Fruit fly (Drosophila melanogaster) whole organism, embryonic: ENCODE data around the gene Mur2B.

Experiments used
- CG10979 ChIP-seq: fragments of 200-800 bp; sonication (Bioruptor generic); optimal IDR thresholded peaks from 2 replicates; lab custom pipeline; 2018; ENCODE audit warnings: missing biosample characterization, mild to moderate bottlenecking, missing genetic modification characterization, moderate library complexity
- CG12071 ChIP-seq: fragments of 200-800 bp; sonication (Bioruptor generic); optimal IDR thresholded peaks from 3 replicates; lab custom pipeline; 2018; ENCODE audit warnings: missing biosample characterization, mild to moderate bottlenecking, missing genetic modification characterization
- CG15011 ChIP-seq: fragments of 200-800 bp; sonication (Bioruptor generic); optimal IDR thresholded peaks from 3 replicates; lab custom pipeline; 2018; ENCODE audit warnings: missing biosample characterization, mild to moderate bottlenecking, missing genetic modification characterization
- CG15269 ChIP-seq: fragments of 200-800 bp; sonication (Bioruptor generic); optimal IDR thresholded peaks from 2 replicates; lab custom pipeline; 2018; ENCODE audit warnings: missing biosample characterization, mild to moderate bottlenecking, missing genetic modification characterization, moderate library complexity
- CG16779 ChIP-seq: fragments of 200-800 bp; sonication (Bioruptor generic); IDR thresholded peaks from 2 replicates; pipeline ENCODE4 v1.3.6; 2022; ENCODE audit warnings: missing biosample characterization, missing genetic modification characterization
- CG18011 ChIP-seq: fragments of 200-800 bp; sonication (Bioruptor generic); optimal IDR thresholded peaks from 2 replicates; lab custom pipeline; 2017; ENCODE audit warnings: missing biosample characterization, missing genetic modification characterization, mild to moderate bottlenecking, moderate library complexity, missing genotype
- CG18262 ChIP-seq: fragments of 200-800 bp; optimal IDR thresholded peaks from 3 replicates; lab custom pipeline; 2019; ENCODE audit warnings: missing biosample characterization, mild to moderate bottlenecking, missing genetic modification characterization, moderate library complexity
- CG18599 ChIP-seq: fragments of 200-800 bp; sonication (Bioruptor generic); optimal IDR thresholded peaks from 3 replicates; lab custom pipeline; 2017; ENCODE audit warnings: missing biosample characterization, missing genetic modification characterization, mild to moderate bottlenecking, moderate library complexity, missing genetic modification reagents
- CG2202 ChIP-seq: fragments of 200-800 bp; sonication (Bioruptor generic); optimal IDR thresholded peaks from 2 replicates; lab custom pipeline; 2018; ENCODE audit warnings: missing biosample characterization, mild to moderate bottlenecking, missing genetic modification characterization
- CG2678 ChIP-seq: fragments of 200-800 bp; sonication (Bioruptor generic); optimal IDR thresholded peaks from 3 replicates; lab custom pipeline; 2019; ENCODE audit warnings: missing biosample characterization, mild to moderate bottlenecking, missing genetic modification characterization, moderate library complexity
- CG34422 ChIP-seq: fragments of 200-800 bp; sonication (Bioruptor generic); IDR thresholded peaks from 3 replicates; pipeline ENCODE4 v1.3.6; 2022; ENCODE audit warnings: missing biosample characterization, missing genetic modification characterization
- CG3995 ChIP-seq: fragments of 200-800 bp; sonication (Bioruptor generic); optimal IDR thresholded peaks from 3 replicates; lab custom pipeline; 2016; ENCODE audit warnings: missing biosample characterization, missing genetic modification characterization
- CG43689 ChIP-seq: fragments of 200-800 bp; sonication (Bioruptor generic); IDR thresholded peaks from 2 replicates; pipeline ENCODE4 v1.3.6; 2022; ENCODE audit warnings: missing biosample characterization, missing genetic modification characterization
- CG6683 ChIP-seq: fragments of 200-800 bp; sonication (Bioruptor generic); optimal IDR thresholded peaks from 2 replicates; lab custom pipeline; 2017; ENCODE audit warnings: missing biosample characterization, mild to moderate bottlenecking, missing genetic modification characterization, missing genetic modification reagents
- CG6854 ChIP-seq: fragments of 200-800 bp; sonication (Bioruptor generic); optimal IDR thresholded peaks from 3 replicates; lab custom pipeline; 2017; ENCODE audit warnings: missing biosample characterization, mild to moderate bottlenecking, missing genetic modification characterization
- CG7271 ChIP-seq: fragments of 200-800 bp; sonication (Bioruptor generic); optimal IDR thresholded peaks from 2 replicates; lab custom pipeline; 2018; ENCODE audit warnings: missing biosample characterization, mild to moderate bottlenecking, missing genetic modification characterization, moderate library complexity
- CG8290 ChIP-seq, 3 experiments: fragments of 200-800 bp; sonication (Bioruptor generic); optimal IDR thresholded peaks; 2 replicates each; lab custom pipeline; 2016 to 2019; ENCODE audit warnings: missing biosample characterization in 3 of 3, missing genetic modification characterization in 3 of 3, mild to moderate bottlenecking in 2 of 3, moderate library complexity in 1 of 3
- CG9609 ChIP-seq: fragments of 200-800 bp; sonication (Bioruptor generic); optimal IDR thresholded peaks from 3 replicates; lab custom pipeline; 2016; ENCODE audit warnings: missing biosample characterization, missing genetic modification characterization
- Dll ChIP-seq: fragments of 200-800 bp; sonication (Bioruptor generic); IDR thresholded peaks from 4 replicates; pipeline ENCODE4 v1.3.6; 2022; ENCODE audit warnings: missing biosample characterization, missing genetic modification characterization; ENCODE audit not compliant: partially characterized antibody
- Fer3 ChIP-seq: fragments of 200-800 bp; sonication (Bioruptor generic); optimal IDR thresholded peaks from 2 replicates; lab custom pipeline; 2018; ENCODE audit warnings: missing biosample characterization, mild to moderate bottlenecking, missing genetic modification characterization, moderate library complexity
- Hey ChIP-seq: fragments of 200-800 bp; sonication (Bioruptor generic); optimal IDR thresholded peaks from 3 replicates; lab custom pipeline; 2018; ENCODE audit warnings: missing biosample characterization, mild to moderate bottlenecking, missing genetic modification characterization
- Hmr ChIP-seq: fragments of 200-800 bp; sonication (Bioruptor generic); optimal IDR thresholded peaks from 3 replicates; lab custom pipeline; 2017; ENCODE audit warnings: mild to moderate bottlenecking, missing biosample characterization, missing genetic modification reagents, missing genetic modification characterization
- Hr39 ChIP-seq: fragments of >200 bp; optimal IDR thresholded peaks from 2 replicates; lab custom pipeline; 2017
- Mes4 ChIP-seq: fragments of 200-800 bp; sonication (Bioruptor generic); optimal IDR thresholded peaks from 2 replicates; lab custom pipeline; 2016; ENCODE audit warnings: missing biosample characterization, missing genetic modification characterization
- Rfx ChIP-seq: fragments of 200-800 bp; sonication (Bioruptor generic); IDR thresholded peaks from 2 replicates; pipeline ENCODE4 v1.3.6; 2022; ENCODE audit warnings: missing biosample characterization, missing genetic modification characterization
- Trl ChIP-seq, 3 experiments: fragments of >200 bp in 2 of 3; fragments of 200-800 bp in 1 of 3; sonication (Bioruptor generic) in 1 of 3; optimal IDR thresholded peaks; 2 replicates in 1 of 3; 3 replicates in 2 of 3; lab custom pipeline; 2016 to 2017; ENCODE audit warnings: missing biosample characterization in 1 of 3, missing genetic modification characterization in 1 of 3
- cwo ChIP-seq: fragments of 200-800 bp; sonication (Bioruptor generic); optimal IDR thresholded peaks from 3 replicates; lab custom pipeline; 2017; ENCODE audit warnings: missing biosample characterization, missing genetic modification characterization, mild to moderate bottlenecking, moderate library complexity, missing genetic modification reagents
- da ChIP-seq: fragments of 200-800 bp; sonication (Bioruptor generic); optimal IDR thresholded peaks from 2 replicates; lab custom pipeline; 2016; ENCODE audit warnings: missing biosample characterization, missing genetic modification characterization
- dan ChIP-seq: fragments of 200-800 bp; sonication (Bioruptor generic); IDR thresholded peaks from 2 replicates; pipeline ENCODE4 v1.3.6; 2022; ENCODE audit warnings: missing biosample characterization, missing genetic modification characterization
- dmrt99B ChIP-seq: fragments of 200-800 bp; sonication (Bioruptor generic); optimal IDR thresholded peaks from 2 replicates; lab custom pipeline; 2018; ENCODE audit warnings: missing biosample characterization, mild to moderate bottlenecking, missing genetic modification characterization, moderate library complexity
- grn ChIP-seq: fragments of 200-800 bp; sonication (Bioruptor generic); optimal IDR thresholded peaks from 3 replicates; lab custom pipeline; 2017; ENCODE audit warnings: missing biosample characterization, missing genetic modification characterization
- hbn ChIP-seq: fragments of 200-800 bp; sonication (Bioruptor generic); IDR thresholded peaks from 2 replicates; pipeline ENCODE4 v1.3.6; 2022; ENCODE audit warnings: missing biosample characterization, missing genetic modification characterization; ENCODE audit not compliant: partially characterized antibody
- her ChIP-seq: fragments of 200-800 bp; sonication (Bioruptor generic); optimal IDR thresholded peaks from 2 replicates; lab custom pipeline; 2016; ENCODE audit warnings: missing biosample characterization, missing genetic modification characterization
- jing ChIP-seq: fragments of 200-800 bp; sonication (Bioruptor generic); optimal IDR thresholded peaks from 2 replicates; lab custom pipeline; 2018; ENCODE audit warnings: missing biosample characterization, mild to moderate bottlenecking, missing genetic modification characterization
- jumu ChIP-seq: fragments of 200-800 bp; sonication (Bioruptor generic); optimal IDR thresholded peaks from 3 replicates; lab custom pipeline; 2016; ENCODE audit warnings: missing biosample characterization, missing genetic modification characterization
- kay ChIP-seq: fragments of 200-800 bp; sonication (Bioruptor generic); optimal IDR thresholded peaks from 2 replicates; lab custom pipeline; 2016; ENCODE audit warnings: missing biosample characterization, missing genetic modification characterization
- lov ChIP-seq, 2 experiments: fragments of 200-800 bp in 1 of 2; fragments of >200 bp in 1 of 2; sonication (Bioruptor generic) in 1 of 2; IDR thresholded peaks in 1 of 2; optimal IDR thresholded peaks in 1 of 2; 2 replicates in 1 of 2; 3 replicates in 1 of 2; pipeline versions ENCODE4 v1.3.6 to Lab custom; 2017 to 2022; ENCODE audit warnings: missing biosample characterization in 1 of 2, missing genetic modification characterization in 1 of 2
- phol ChIP-seq: fragments of 200-800 bp; sonication (Bioruptor generic); optimal IDR thresholded peaks from 3 replicates; lab custom pipeline; 2018; ENCODE audit warnings: missing biosample characterization, mild to moderate bottlenecking, missing genetic modification characterization, moderate library complexity
- pzg ChIP-seq: fragments of 200-800 bp; sonication (Bioruptor generic); optimal IDR thresholded peaks from 3 replicates; lab custom pipeline; 2018; ENCODE audit warnings: missing biosample characterization, mild to moderate bottlenecking, missing genetic modification characterization, moderate library complexity
- row ChIP-seq: fragments of 200-800 bp; sonication (Bioruptor generic); IDR thresholded peaks from 3 replicates; pipeline ENCODE4 v1.3.6; 2022; ENCODE audit warnings: missing biosample characterization, missing genetic modification characterization
- sens-2 ChIP-seq: fragments of 200-800 bp; sonication (Bioruptor generic); IDR thresholded peaks from 2 replicates; pipeline ENCODE4 v1.3.6; 2022; ENCODE audit warnings: missing biosample characterization, missing genetic modification characterization
- slbo ChIP-seq: fragments of 200-800 bp; sonication (Bioruptor generic); IDR thresholded peaks from 2 replicates; pipeline ENCODE4 v1.3.6; 2022; ENCODE audit warnings: missing biosample characterization, missing genetic modification characterization
- sr ChIP-seq: fragments of 200-800 bp; sonication (Bioruptor generic); IDR thresholded peaks from 3 replicates; pipeline ENCODE4 v1.3.6; 2022; ENCODE audit warnings: missing biosample characterization, missing genetic modification characterization
- sug ChIP-seq: fragments of 200-800 bp; optimal IDR thresholded peaks from 2 replicates; lab custom pipeline; 2019; ENCODE audit warnings: missing biosample characterization, mild to moderate bottlenecking, missing genetic modification characterization, moderate library complexity
- tna ChIP-seq: fragments of 200-800 bp; sonication (Bioruptor generic); IDR thresholded peaks from 2 replicates; pipeline ENCODE4 v1.3.6; 2022; ENCODE audit warnings: missing biosample characterization, missing genetic modification characterization; ENCODE audit not compliant: partially characterized antibody
- usp ChIP-seq: fragments of >200 bp; optimal IDR thresholded peaks from 2 replicates; lab custom pipeline; 2017; ENCODE audit warnings: missing biosample characterization, missing genetic modification characterization
- wek ChIP-seq: fragments of 200-800 bp; sonication (Bioruptor generic); optimal IDR thresholded peaks from 3 replicates; lab custom pipeline; 2018; ENCODE audit warnings: missing biosample characterization, mild to moderate bottlenecking, missing genetic modification characterization, moderate library complexity

Mur2B gene

dm6 chrX:1478276-1479122, 190.1 kb downstream of the Mur2B start, which contains the start of gene rush (continued):
- no peak for TF ChIP-seq CG6854 (GFP tag; lab: Kevin White, UChicago)
- no peak for TF ChIP-seq CG15011 (GFP tag; lab: Kevin White, UChicago)
- no peak for TF ChIP-seq sr
- no peak for TF ChIP-seq CG8290 (GFP tag; optimal IDR thresholded peaks at IDR 0.05; lab: Kevin White, UChicago)
- peak in 1 of 2 experiments; percentile 72 for TF ChIP-seq CG8290 (tag; optimal IDR thresholded peaks at IDR 0.05; lab: Kevin White, UChicago)
- no peak for TF ChIP-seq CG7271 (tag; lab: Kevin White, UChicago)
- peak; percentile 38 for TF ChIP-seq phol (tag; lab: Kevin White, UChicago)
- TF ChIP-seq Hmr (GFP tag; lab: Kevin White, UChicago), result peak; percentile 56
- no peak for TF ChIP-seq CG10979 (tag; lab: Kevin White, UChicago)
- no peak for TF ChIP-seq da (GFP tag; lab: Kevin White, UChicago)
- TF ChIP-seq Hey (tag; lab: Kevin White, UChicago), result no peak
- TF ChIP-seq CG43689 (GFP tag; lab: Robert Waterston, UW), result no peak
- no peak for TF ChIP-seq CG18011
- TF ChIP-seq CG3995 (GFP tag; lab: Kevin White, UChicago), result peak; percentile 19
- TF ChIP-seq hbn, result no peak
- no peak for TF ChIP-seq CG34422 (GFP tag; lab: Robert Waterston, UW)
- no peak for TF ChIP-seq cwo
- TF ChIP-seq dan (GFP tag; lab: Robert Waterston, UW), result no peak
- TF ChIP-seq sug, result peak; percentile 38
- no peak for TF ChIP-seq lov (optimal IDR thresholded peaks at IDR 0.05; lab: Kevin White, UChicago)
- no peak for TF ChIP-seq lov (GFP tag; IDR thresholded peaks at IDR 0.05; lab: Robert Waterston, UW)
- no peak for TF ChIP-seq CG12071 (GFP tag; lab: Kevin White, UChicago)
- TF ChIP-seq Mes4 (GFP tag; lab: Kevin White, UChicago), result no peak
- no peak for TF ChIP-seq wek (GFP tag; lab: Kevin White, UChicago)
- TF ChIP-seq CG2202 (tag; lab: Kevin White, UChicago), result no peak
- no peak for TF ChIP-seq tna
- no peak for TF ChIP-seq CG6683 (GFP tag; lab: Kevin White, UChicago)
- no peak for TF ChIP-seq CG18262
- peak; percentile 27 for TF ChIP-seq CG15269 (tag; lab: Kevin White, UChicago)
- TF ChIP-seq Dll (GFP tag; lab: Robert Waterston, UW), result 0 out of 4 replicates have a peak, but pooled peaks have one; percentile 35
- TF ChIP-seq Fer3 (tag; lab: Kevin White, UChicago), result peak; percentile 7
- TF ChIP-seq CG9609 (GFP tag; lab: Kevin White, UChicago), result no peak
- TF ChIP-seq row (GFP tag; lab: Robert Waterston, UW), result peak; percentile 63
- TF ChIP-seq grn (GFP tag; lab: Kevin White, UChicago), result no peak
- no peak for TF ChIP-seq Hr39
- no peak for TF ChIP-seq CG16779 (GFP tag; lab: Robert Waterston, UW)
- peak; percentile 83 for TF ChIP-seq kay (GFP tag; lab: Kevin White, UChicago)
- peak; percentile 82 for TF ChIP-seq pzg (GFP tag; lab: Kevin White, UChicago)
- peak; percentile 15 for TF ChIP-seq jumu (GFP tag; lab: Kevin White, UChicago)
- TF ChIP-seq slbo, result peak; percentile 74
- no peak for TF ChIP-seq jing (GFP tag; lab: Kevin White, UChicago)
- peak; percentile 41 for TF ChIP-seq CG18599 (GFP tag; lab: Kevin White, UChicago)
- TF ChIP-seq her, result peak; percentile 46
- no peak for TF ChIP-seq Trl (optimal IDR thresholded peaks at IDR 0.05; lab: Kevin White, UChicago)
- no peak for TF ChIP-seq Trl (GFP tag; optimal IDR thresholded peaks at IDR 0.05; lab: Kevin White, UChicago)
- no peak for TF ChIP-seq dmrt99B (tag; lab: Kevin White, UChicago)
- peak; percentile 13 for TF ChIP-seq CG2678 (tag; lab: Kevin White, UChicago)
- TF ChIP-seq Rfx (GFP tag; lab: Robert Waterston, UW), result peak; percentile 70
- no peak for TF ChIP-seq sens-2 (GFP tag; lab: Robert Waterston, UW)
- TF ChIP-seq usp, result no peak
